Worm (Caenorhabditis elegans) whole organism, early embryonic: ENCODE data around the gene C27A7.8.

Experiments
- B0310.2 ChIP-seq: sonication (generic microtip); optimal IDR thresholded peaks from 2 replicates; lab custom pipeline; 2016; ENCODE audit warnings: mild to moderate bottlenecking, missing genetic modification characterization, missing compliant biosample characterization
- F13C5.2 ChIP-seq: sonication (generic microtip); optimal IDR thresholded peaks from 2 replicates; lab custom pipeline; 2017; ENCODE audit warnings: mild to moderate bottlenecking, missing genetic modification characterization, inconsistent platforms, missing compliant biosample characterization
- aly-1 ChIP-seq: sonication (generic microtip); optimal IDR thresholded peaks from 2 replicates; lab custom pipeline; 2016; ENCODE audit warnings: missing genetic modification characterization, missing compliant biosample characterization
- ama-1 ChIP-seq: fragments of 150-350 bp; optimal IDR thresholded peaks from 2 replicates; lab custom pipeline; 2014
- ceh-13 ChIP-seq: fragments of 200-800 bp; sonication (Bioruptor generic); optimal IDR thresholded peaks from 2 replicates; lab custom pipeline; 2018; ENCODE audit warnings: mild to moderate bottlenecking, missing genetic modification characterization, missing compliant biosample characterization
- ceh-36 ChIP-seq: sonication (generic microtip); optimal IDR thresholded peaks from 2 replicates; lab custom pipeline; 2016; ENCODE audit warnings: missing genetic modification characterization, inconsistent platforms, missing compliant biosample characterization
- ets-7 ChIP-seq: sonication (generic microtip); optimal IDR thresholded peaks from 2 replicates; lab custom pipeline; 2016; ENCODE audit warnings: missing genotype, missing genetic modification characterization, missing compliant biosample characterization
- flt-1 ChIP-seq: fragments of 200-800 bp; sonication (Bioruptor generic); IDR thresholded peaks from 2 replicates; pipeline ENCODE4 v1.3.6; 2022; ENCODE audit warnings: missing genetic modification characterization, missing compliant biosample characterization
- hmbx-1 ChIP-seq: sonication (generic microtip); optimal IDR thresholded peaks from 2 replicates; lab custom pipeline; 2016; ENCODE audit warnings: mild to moderate bottlenecking, missing genetic modification characterization, missing compliant biosample characterization
- hmg-4 ChIP-seq: fragments of 200-800 bp; sonication (Bioruptor generic); optimal IDR thresholded peaks from 2 replicates; lab custom pipeline; 2018; ENCODE audit warnings: mild to moderate bottlenecking, missing genetic modification characterization, missing compliant biosample characterization
- hnd-1 ChIP-seq: sonication (generic microtip); optimal IDR thresholded peaks from 2 replicates; lab custom pipeline; 2016; ENCODE audit warnings: missing genetic modification characterization, missing compliant biosample characterization
- pes-1 ChIP-seq: fragments of 200-800 bp; sonication (Bioruptor generic); IDR thresholded peaks from 2 replicates; pipeline ENCODE4 v1.3.6; 2022; ENCODE audit warnings: missing genetic modification reagents, missing genetic modification characterization, missing compliant biosample characterization
- scrt-1 ChIP-seq: fragments of 200-800 bp; sonication (Bioruptor generic); IDR thresholded peaks from 2 replicates; pipeline ENCODE4 v1.3.6; 2022; ENCODE audit warnings: missing genetic modification characterization, missing compliant biosample characterization
- sea-1 ChIP-seq: fragments of 200-800 bp; sonication (Bioruptor generic); conservative IDR thresholded peaks from 2 replicates; pipeline ENCODE4 v1.3.6; 2022; ENCODE audit warnings: missing genetic modification characterization, missing compliant biosample characterization
- tbx-11 ChIP-seq: fragments of 200-800 bp; sonication (Bioruptor generic); IDR thresholded peaks from 2 replicates; pipeline ENCODE4 v1.3.6; 2022; ENCODE audit warnings: missing genetic modification characterization, missing compliant biosample characterization
- tbx-37 ChIP-seq: fragments of 200-800 bp; sonication (Bioruptor generic); conservative IDR thresholded peaks from 2 replicates; pipeline ENCODE4 v1.3.6; 2022; ENCODE audit warnings: missing genetic modification reagents, missing genetic modification characterization, missing compliant biosample characterization
- tra-4 ChIP-seq: sonication (generic microtip); optimal IDR thresholded peaks from 2 replicates; lab custom pipeline; 2017; ENCODE audit warnings: missing genetic modification characterization, missing compliant biosample characterization

Gene C27A7.8

DNA sequence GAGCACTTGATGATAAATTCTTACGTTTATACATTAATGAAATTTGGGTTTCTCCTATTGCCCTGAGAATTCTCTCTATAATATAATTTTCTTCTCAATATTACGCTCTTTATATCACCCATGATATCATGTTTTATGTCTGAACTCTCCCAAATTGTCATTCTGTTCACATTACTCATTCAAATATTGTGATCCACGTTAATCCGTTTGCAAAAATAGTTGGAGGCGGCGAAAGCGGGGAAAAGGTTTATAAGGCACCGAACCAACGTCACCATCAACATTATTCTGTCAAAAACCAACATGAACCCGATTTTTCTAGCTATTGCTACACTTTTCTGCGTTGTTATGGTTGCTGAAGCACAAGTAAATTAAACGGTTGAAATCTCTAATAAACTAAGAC, at the start of gene C27A7.8:
C27A7.8 (plus strand) TSS at position 301 of the 400 bp plus-strand sequence.
- no peak for TF ChIP-seq tbx-37
- no peak for TF ChIP-seq sea-1

DNA sequence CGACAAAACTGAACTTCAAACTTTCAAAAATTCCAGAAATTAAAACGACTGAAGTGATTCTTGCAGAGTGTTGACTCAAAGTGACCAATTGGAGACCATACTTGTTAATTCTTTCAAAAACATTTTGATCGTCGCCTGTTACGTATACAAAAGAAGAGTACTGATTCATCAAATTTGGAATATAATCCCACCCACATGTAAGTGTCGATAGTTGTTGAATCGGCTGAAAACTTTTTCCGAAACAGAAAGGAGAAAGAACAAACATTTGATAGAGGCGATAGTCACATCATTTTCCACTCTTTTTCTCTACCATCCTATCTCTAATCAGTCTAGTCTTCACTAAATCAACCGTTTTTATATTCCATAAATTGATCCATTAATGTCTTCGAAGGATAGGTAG, 49.0 kb upstream of the C27A7.8 start, which contains the start of gene nhr-153:
nhr-153 (plus strand) TSS at position 301 of the 400 bp plus-strand sequence.
- TF ChIP-seq hmbx-1 (tag; lab: Kevin White, UChicago) (no peak), ama-1 (lab: Kevin White, UChicago) (no peak), B0310.2 (tag; lab: Kevin White, UChicago) (no peak), tra-4 (tag; lab: Kevin White, UChicago) (no peak)

- TF ChIP-seq hnd-1, result no peak
- no peak for TF ChIP-seq ceh-36 (tag; lab: Kevin White, UChicago)
- no peak for TF ChIP-seq pes-1 (GFP tag; lab: Robert Waterston, UW)
- TF ChIP-seq flt-1 (GFP tag; lab: Robert Waterston, UW), result no peak
- no peak for TF ChIP-seq tbx-11 (GFP tag; lab: Robert Waterston, UW)
- TF ChIP-seq ceh-13 (GFP tag; lab: Kevin White, UChicago), result no peak
- TF ChIP-seq scrt-1 (GFP tag; lab: Robert Waterston, UW), result no peak
- no peak for TF ChIP-seq ama-1 (lab: Kevin White, UChicago)
- no peak for TF ChIP-seq aly-1 (tag; lab: Kevin White, UChicago)
- TF ChIP-seq ets-7 (tag; lab: Kevin White, UChicago), result no peak
- TF ChIP-seq hmbx-1 (tag; lab: Kevin White, UChicago), result no peak
- TF ChIP-seq B0310.2 (tag; lab: Kevin White, UChicago), result no peak
- no peak for TF ChIP-seq hmg-4 (GFP tag; lab: Kevin White, UChicago)
- no peak for TF ChIP-seq tbx-37
- TF ChIP-seq sea-1, result no peak
Observed at ce11 chrV:12106841-12107240, 46.1 kb upstream of the C27A7.8 start, which contains the start of gene nhr-136. Gene nhr-136, plus strand, starts transcription at chrV:12107141.

ce11 chrV:12111452-12111851, 41.5 kb upstream of the C27A7.8 start, which contains the start of gene lhpp-1:
Gene lhpp-1, minus strand, starts transcription at chrV:12111805.
- no peak for TF ChIP-seq F13C5.2 (tag; lab: Kevin White, UChicago)
- no peak for TF ChIP-seq ceh-13 (GFP tag; lab: Kevin White, UChicago)
- no peak for TF ChIP-seq scrt-1 (GFP tag; lab: Robert Waterston, UW)
- TF ChIP-seq tbx-37, result no peak
- TF ChIP-seq hnd-1, result no peak
- TF ChIP-seq tbx-11 (GFP tag; lab: Robert Waterston, UW), result no peak
- no peak for TF ChIP-seq hmbx-1 (tag; lab: Kevin White, UChicago)
- no peak for TF ChIP-seq flt-1 (GFP tag; lab: Robert Waterston, UW)
- TF ChIP-seq pes-1 (GFP tag; lab: Robert Waterston, UW), result no peak
- TF ChIP-seq aly-1 (tag; lab: Kevin White, UChicago), result no peak
- TF ChIP-seq ama-1 (lab: Kevin White, UChicago), result no peak
- no peak for TF ChIP-seq ets-7 (tag; lab: Kevin White, UChicago)
- TF ChIP-seq B0310.2 (tag; lab: Kevin White, UChicago), result no peak
- no peak for TF ChIP-seq ceh-36 (tag; lab: Kevin White, UChicago)
- TF ChIP-seq tra-4 (tag; lab: Kevin White, UChicago), result no peak
- no peak for TF ChIP-seq sea-1
- TF ChIP-seq hmg-4 (GFP tag; lab: Kevin White, UChicago), result no peak

DNA sequence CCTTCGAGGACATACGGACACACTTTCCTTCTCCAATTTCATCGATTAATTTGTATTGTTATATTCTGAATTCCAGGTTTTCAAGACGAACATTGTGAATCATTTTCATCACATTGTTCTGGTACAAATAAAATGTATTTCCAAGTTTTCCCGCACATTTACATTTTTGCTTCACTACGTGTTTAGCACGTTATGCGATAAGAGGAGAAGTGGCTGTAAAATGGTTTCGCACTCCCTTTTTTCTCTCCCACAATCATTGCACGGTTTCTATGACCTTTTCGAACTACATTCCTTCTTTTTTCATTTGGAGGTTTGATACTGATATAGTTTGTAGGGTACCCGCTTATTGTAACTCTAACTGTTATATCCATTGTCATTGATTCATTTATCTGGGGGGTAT, 39.2 kb upstream of the C27A7.8 start:
- TF ChIP-seq pes-1 (GFP tag; lab: Robert Waterston, UW) (no peak), aly-1 (tag; lab: Kevin White, UChicago) (no peak), F13C5.2 (tag; lab: Kevin White, UChicago) (no peak), tbx-37 (no peak), hmg-4 (GFP tag; lab: Kevin White, UChicago) (no peak), B0310.2 (tag; lab: Kevin White, UChicago) (no peak), hnd-1 (no peak), ceh-13 (GFP tag; lab: Kevin White, UChicago) (no peak), tra-4 (tag; lab: Kevin White, UChicago) (no peak), scrt-1 (GFP tag; lab: Robert Waterston, UW) (no peak), ets-7 (tag; lab: Kevin White, UChicago) (no peak), sea-1 (no peak), hmbx-1 (tag; lab: Kevin White, UChicago) (no peak), tbx-11 (GFP tag; lab: Robert Waterston, UW) (no peak), ama-1 (lab: Kevin White, UChicago) (no peak)

DNA sequence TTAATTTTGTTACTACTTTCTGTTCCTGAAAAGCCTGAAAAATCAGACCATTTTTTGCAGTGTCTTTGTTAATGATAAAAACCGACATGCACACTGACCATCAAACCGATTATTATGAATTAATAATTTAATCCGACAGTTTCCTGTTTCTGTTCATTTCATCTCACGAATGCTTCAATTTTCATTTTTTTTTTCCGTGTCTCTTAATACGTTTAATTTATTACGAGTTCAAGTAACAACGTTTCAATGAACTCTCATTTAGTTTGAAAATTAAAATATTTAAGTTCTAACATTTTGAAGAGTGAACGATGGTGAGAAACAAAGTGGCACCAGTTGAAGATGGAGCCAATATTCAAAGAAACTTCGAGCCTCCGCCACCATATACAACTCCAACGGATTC, 38.3 kb upstream of the C27A7.8 start, which contains the start of gene spin-1:
spin-1 (plus strand) TSS at position 301 of the 400 bp plus-strand sequence.
- TF ChIP-seq ceh-13 (GFP tag; lab: Kevin White, UChicago) (no peak), ceh-36 (tag; lab: Kevin White, UChicago) (no peak), hmg-4 (GFP tag; lab: Kevin White, UChicago) (no peak), tra-4 (tag; lab: Kevin White, UChicago) (no peak), ama-1 (lab: Kevin White, UChicago) (no peak), hmbx-1 (tag; lab: Kevin White, UChicago) (no peak), B0310.2 (tag; lab: Kevin White, UChicago) (no peak), sea-1 (no peak), tbx-11 (GFP tag; lab: Robert Waterston, UW) (no peak), aly-1 (tag; lab: Kevin White, UChicago) (no peak), F13C5.2 (tag; lab: Kevin White, UChicago) (no peak), ets-7 (tag; lab: Kevin White, UChicago) (no peak), tbx-37 (no peak), scrt-1 (GFP tag; lab: Robert Waterston, UW) (no peak), flt-1 (GFP tag; lab: Robert Waterston, UW) (no peak), hnd-1 (no peak), pes-1 (GFP tag; lab: Robert Waterston, UW) (no peak)

- TF ChIP-seq sea-1 (no peak), ceh-36 (tag; lab: Kevin White, UChicago) (no peak), hnd-1 (no peak), B0310.2 (tag; lab: Kevin White, UChicago) (no peak), F13C5.2 (tag; lab: Kevin White, UChicago) (no peak), pes-1 (GFP tag; lab: Robert Waterston, UW) (no peak)
Observed at ce11 chrV:12115150-12115549, 37.8 kb upstream of the C27A7.8 start.
